Fruit fly (Drosophila melanogaster) whole organism, larva: Measurements from ENCODE around the gene CG6282.

Experiments used
- noc ChIP-seq: fragments of 200-800 bp; sonication (Bioruptor generic); optimal IDR thresholded peaks from 3 replicates; lab custom pipeline; 2019; ENCODE audit warnings: missing biosample characterization, mild to moderate bottlenecking, missing genetic modification characterization, moderate library complexity

The CG6282 gene

dm6 chr3L:8655217-8655896 lies 50.9 kb downstream of the CG6282 start:
- TF ChIP-seq noc (tag; lab: Kevin White, UChicago): peak; percentile 20

dm6 chr3L:8656725-8657428 lies 52.4 kb downstream of the CG6282 start:
- TF ChIP-seq noc (tag; lab: Kevin White, UChicago): no peak

dm6 chr3L:8657429-8657754 lies 52.9 kb downstream of the CG6282 start:
- TF ChIP-seq noc (tag; lab: Kevin White, UChicago): no peak

DNA sequence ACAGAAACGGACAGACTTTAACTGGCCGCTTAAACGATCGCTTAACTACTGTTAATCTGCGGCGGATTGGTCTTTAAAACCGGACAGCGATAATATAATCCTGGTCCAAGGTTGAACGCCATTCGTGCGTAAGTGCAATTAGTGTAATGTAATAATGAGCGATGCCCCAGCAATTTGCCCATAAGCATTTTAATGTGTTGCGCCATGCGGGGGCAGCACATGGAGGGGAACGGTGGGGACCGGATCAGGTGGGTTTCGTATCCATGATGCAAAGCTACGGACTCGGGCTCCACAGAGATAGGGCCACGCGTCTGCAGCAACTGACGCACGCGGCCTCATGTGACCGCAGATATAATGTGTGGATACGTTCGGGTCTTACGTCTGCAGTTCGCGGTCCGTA lies 53.3 kb downstream of the CG6282 start:
- TF ChIP-seq noc (tag; lab: Kevin White, UChicago): no peak

DNA sequence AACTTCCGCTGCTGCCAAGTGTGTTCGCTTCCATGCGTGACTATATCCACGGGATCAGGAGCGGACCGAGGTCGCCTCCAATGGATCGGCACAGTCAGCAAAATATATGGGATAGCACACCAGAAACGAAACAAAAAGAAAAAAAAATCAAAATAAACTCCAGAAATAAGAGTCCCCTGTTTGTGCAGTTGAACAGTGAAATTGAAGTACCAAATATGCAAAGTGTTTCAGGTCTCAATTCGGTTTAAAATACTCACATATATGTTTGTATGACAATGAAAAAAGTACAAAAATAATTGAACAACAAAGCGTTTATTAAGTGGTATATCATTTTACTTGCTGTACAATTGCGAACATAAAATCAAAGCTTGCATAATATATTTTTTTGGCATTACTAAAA lies 55.1 kb downstream of the CG6282 start:
- no peak for TF ChIP-seq noc (tag; lab: Kevin White, UChicago)

DNA sequence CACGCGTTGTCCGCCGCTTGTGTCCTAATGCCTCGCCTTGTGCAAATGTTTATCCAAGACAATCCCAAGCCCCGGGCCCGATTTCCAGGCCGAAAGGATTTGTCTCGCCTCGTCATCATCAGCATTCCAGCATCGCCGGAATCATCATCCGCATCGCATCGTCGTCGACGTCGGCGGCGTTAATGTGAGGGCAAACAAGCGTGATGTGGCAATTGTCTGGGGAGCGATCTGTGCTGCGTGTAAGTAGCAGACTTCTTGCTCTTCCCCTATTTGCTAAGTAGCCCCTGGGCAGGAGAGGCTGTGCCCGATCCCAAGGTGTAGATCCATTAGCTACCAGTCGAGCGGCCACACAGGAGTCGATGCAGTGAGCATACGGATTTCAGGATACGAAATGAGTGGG lies 56.3 kb downstream of the CG6282 start:
- TF ChIP-seq noc (tag; lab: Kevin White, UChicago): no peak

DNA sequence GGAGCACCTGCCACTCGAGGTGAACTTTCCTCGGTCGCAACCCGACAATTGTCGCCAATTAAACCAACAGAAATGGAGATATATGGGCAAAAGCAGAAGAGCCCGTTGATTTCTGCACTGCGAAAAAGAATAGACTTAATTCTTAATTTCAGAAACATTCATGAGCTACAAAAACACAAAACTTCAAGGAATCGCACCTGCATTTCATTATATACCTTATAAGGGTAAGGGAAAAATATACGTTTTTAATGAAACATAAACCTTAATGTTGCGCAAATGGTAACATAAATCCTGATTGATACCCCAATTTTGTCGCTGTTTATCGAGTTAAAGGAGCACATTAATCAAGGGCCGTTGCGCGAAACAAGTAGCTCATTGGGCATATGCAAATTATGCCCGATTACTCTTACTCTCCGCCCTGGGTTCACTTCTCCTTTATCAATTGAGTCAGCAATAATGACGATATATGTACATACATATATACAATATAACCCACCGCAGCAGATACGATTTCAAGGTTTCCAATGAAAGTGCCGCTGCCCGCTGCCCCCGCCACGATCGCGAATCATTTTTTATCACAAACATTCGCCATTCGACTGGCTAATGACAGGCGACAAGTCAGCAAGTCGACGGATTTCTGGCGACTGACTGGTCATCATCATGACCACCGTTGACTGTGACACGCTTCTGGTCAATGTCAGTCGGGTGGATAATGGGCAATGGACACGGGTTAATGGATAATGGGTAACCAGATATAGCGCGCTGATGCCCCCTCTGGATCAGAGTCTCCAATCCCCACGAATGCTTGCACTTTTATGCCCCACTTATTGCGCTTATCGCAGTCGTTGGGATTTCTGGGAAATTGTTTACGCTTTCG lies 57.6 kb downstream of the CG6282 start:
- no peak for TF ChIP-seq noc (tag; lab: Kevin White, UChicago)

DNA sequence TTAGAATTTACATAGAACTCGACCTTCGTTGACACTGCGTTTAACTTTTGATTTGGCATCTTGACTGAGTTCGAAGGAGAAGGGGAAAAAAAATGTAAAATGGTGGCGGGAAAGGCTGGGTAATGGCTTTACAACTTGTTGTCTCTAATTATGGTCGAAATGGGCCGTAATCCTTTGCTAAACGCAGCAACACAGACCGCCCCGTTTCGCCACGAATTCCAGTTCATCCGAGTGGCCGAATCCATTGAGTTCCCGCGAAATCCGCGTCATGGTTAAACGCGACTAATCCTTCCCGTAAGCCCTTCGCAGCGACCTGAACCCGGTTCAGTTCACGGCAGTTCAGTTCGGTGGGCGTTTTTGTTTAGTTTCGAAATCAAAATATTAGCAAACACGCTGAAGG lies 61.6 kb downstream of the CG6282 start:
- TF ChIP-seq noc (tag; lab: Kevin White, UChicago): no peak
